Fruit fly (Drosophila melanogaster): ENCODE results near the gene Ucp4B.

Gene Ucp4B

dm6 chr2L:5969559-5969958 is at the start of gene Ucp4B:
Gene Ucp4B (plus strand): TSS chr2L:5969859.
- TF ChIP-seq noc (tag; optimal IDR thresholded peaks at IDR 0.05), result no peak

- TF ChIP-seq noc (tag; optimal IDR thresholded peaks at IDR 0.05), result no peak
These were observed 46.0 kb upstream of the Ucp4B start, which contains the start of gene CG9016 for dm6 chr2L:5923603-5924138. Gene CG9016 (minus strand): TSS chr2L:5923653.

- TF ChIP-seq noc (tag; optimal IDR thresholded peaks at IDR 0.05), result no peak
These were observed 44.5 kb upstream of the Ucp4B start for dm6 chr2L:5925164-5925563.

dm6 chr2L:5925637-5926036 is 44.0 kb upstream of the Ucp4B start, which contains the start of gene dsf:
Gene dsf (plus strand): TSS chr2L:5925937.
- no peak for TF ChIP-seq noc (tag; optimal IDR thresholded peaks at IDR 0.05)

- no peak for TF ChIP-seq noc (tag; optimal IDR thresholded peaks at IDR 0.05)
These were observed 42.3 kb upstream of the Ucp4B start for dm6 chr2L:5927363-5927762.

- peak; percentile 77 for TF ChIP-seq noc (tag; optimal IDR thresholded peaks at IDR 0.05)
These were observed 26.2 kb upstream of the Ucp4B start, which contains the start of the genes Sfp26Ad and Gpdh1 for dm6 chr2L:5943229-5944078. Gene Sfp26Ad (minus strand): TSS chr2L:5943304. Gene Gpdh1 (plus strand): TSS chr2L:5943643.

- TF ChIP-seq noc (tag; optimal IDR thresholded peaks at IDR 0.05), result no peak
These were observed 25.1 kb upstream of the Ucp4B start for dm6 chr2L:5944305-5945282.

dm6 chr2L:5945651-5946547 is 23.8 kb upstream of the Ucp4B start:
- no peak for TF ChIP-seq noc (tag; optimal IDR thresholded peaks at IDR 0.05)

dm6 chr2L:5946728-5947127 is 22.9 kb upstream of the Ucp4B start:
- TF ChIP-seq noc (tag; optimal IDR thresholded peaks at IDR 0.05), result no peak

dm6 chr2L:5947504-5947903 is 22.2 kb upstream of the Ucp4B start:
- TF ChIP-seq noc (tag; optimal IDR thresholded peaks at IDR 0.05), result no peak

dm6 chr2L:5948775-5949526 is 20.7 kb upstream of the Ucp4B start, which contains the start of gene CG9044:
Gene CG9044 (plus strand): TSS chr2L:5949450.
- no peak for TF ChIP-seq noc (tag; optimal IDR thresholded peaks at IDR 0.05)

dm6 chr2L:5956153-5956552 is 13.5 kb upstream of the Ucp4B start, which contains the start of gene CG13999:
Gene CG13999 (minus strand): TSS chr2L:5956466.
- TF ChIP-seq noc (tag; optimal IDR thresholded peaks at IDR 0.05), result no peak

- no peak for TF ChIP-seq noc (tag; optimal IDR thresholded peaks at IDR 0.05)
These were observed 13.0 kb upstream of the Ucp4B start, which contains the start of the genes CG13998 and Vm26Ab for dm6 chr2L:5956706-5957105. Gene CG13998 (minus strand): TSS chr2L:5956819. Gene Vm26Ab (plus strand): TSS chr2L:5957004.

All from whole organism, larva.